Worm (Caenorhabditis elegans) whole organism, L1 larva: ENCODE data around the gene btb-14.

Experiments used
- blmp-1 ChIP-seq: fragments of 150-350 bp; optimal IDR thresholded peaks from 2 replicates; lab custom pipeline; 2014; ENCODE audit warnings: missing biosample characterization, missing genetic modification characterization
- ces-1 ChIP-seq: fragments of 150-350 bp; optimal IDR thresholded peaks from 2 replicates; lab custom pipeline; 2014; ENCODE audit warnings: missing biosample characterization, missing genetic modification reagents, missing genetic modification characterization
- efl-1 ChIP-seq, 4 experiments: fragments of 150-350 bp; optimal IDR thresholded peaks in 3 of 4; peaks in 1 of 4; 1 replicate in 1 of 4; 2 replicates in 3 of 4; lab custom pipeline; 2014; ENCODE audit warnings: missing biosample characterization in 2 of 4, missing genetic modification characterization in 2 of 4, missing genetic modification reagents in 2 of 4
- egl-27 ChIP-seq, 2 experiments: fragments of 150-350 bp in 1 of 2; sonication (generic microtip); optimal IDR thresholded peaks; 3 replicates each; lab custom pipeline; 2017 to 2018; ENCODE audit warnings: missing biosample characterization in 2 of 2, missing genetic modification characterization in 2 of 2, missing genetic modification reagents in 2 of 2
- ets-5 ChIP-seq: fragments of 200-800 bp; sonication (Bioruptor generic); IDR thresholded peaks from 2 replicates; pipeline ENCODE4 v1.3.6; 2022; ENCODE audit warnings: missing genetic modification characterization, missing compliant biosample characterization
- fkh-8 ChIP-seq: sonication (generic microtip); optimal IDR thresholded peaks from 2 replicates; lab custom pipeline; 2016; ENCODE audit warnings: mild to moderate bottlenecking, missing genetic modification characterization, missing compliant biosample characterization
- grh-1 ChIP-seq: fragments of 200-800 bp; sonication (Bioruptor generic); IDR thresholded peaks from 2 replicates; pipeline ENCODE4 v1.3.6; 2022; ENCODE audit warnings: missing genetic modification reagents, missing genetic modification characterization, missing compliant biosample characterization
- irx-1 ChIP-seq: sonication (generic microtip); optimal IDR thresholded peaks from 2 replicates; lab custom pipeline; 2016; ENCODE audit warnings: missing genetic modification characterization, missing compliant biosample characterization
- isw-1 ChIP-seq: fragments of 200-800 bp; sonication (Bioruptor generic); IDR thresholded peaks from 2 replicates; pipeline ENCODE4 v1.3.6; 2022; ENCODE audit warnings: missing genetic modification characterization, missing compliant biosample characterization
- lin-35 ChIP-seq, 2 experiments: fragments of 150-350 bp; optimal IDR thresholded peaks; 2 replicates each; lab custom pipeline; 2014; ENCODE audit warnings: missing biosample characterization in 2 of 2, missing genetic modification characterization in 2 of 2, missing genetic modification reagents in 2 of 2
- pqm-1 ChIP-seq: sonication (generic microtip); optimal IDR thresholded peaks from 3 replicates; lab custom pipeline; 2017; ENCODE audit warnings: missing biosample characterization, missing genetic modification characterization
- tbx-2 ChIP-seq: sonication (generic microtip); optimal IDR thresholded peaks from 2 replicates; lab custom pipeline; 2016; ENCODE audit warnings: missing genetic modification characterization, missing compliant biosample characterization
- xbp-1 ChIP-seq: sonication (generic microtip); optimal IDR thresholded peaks from 2 replicates; lab custom pipeline; 2016; ENCODE audit warnings: missing genetic modification characterization, missing compliant biosample characterization
- ztf-11 ChIP-seq, 2 experiments: sonication (generic microtip); optimal IDR thresholded peaks; 2 replicates each; lab custom pipeline; 2016 to 2017; ENCODE audit warnings: missing genetic modification characterization in 2 of 2, missing biosample characterization in 1 of 2, missing compliant biosample characterization in 1 of 2

DNA sequence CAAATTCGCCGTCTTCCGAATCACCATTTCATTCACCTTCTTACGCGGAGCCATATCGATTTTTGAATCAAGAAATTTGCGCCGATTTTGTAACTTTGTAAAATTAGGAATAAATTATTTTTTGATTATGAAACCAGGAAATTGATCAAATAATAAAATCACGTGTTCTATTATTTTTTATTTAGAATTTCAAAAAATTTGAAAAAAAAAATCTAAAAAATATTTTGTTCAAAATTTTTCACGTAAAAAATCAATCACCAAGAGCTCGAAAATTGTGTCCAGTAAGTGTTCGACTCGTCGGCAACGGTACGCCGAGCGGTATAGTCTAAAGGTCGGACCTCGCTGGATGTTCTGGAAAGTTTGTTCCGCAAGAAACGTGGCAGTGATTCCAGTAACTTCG, 10.4 kb downstream of the btb-14 start, which contains the start of gene Y57A10B.7:
- TF ChIP-seq xbp-1 (no peak), pqm-1 (tag; lab: Kevin White, UChicago) (no peak), ztf-11 (tag; optimal IDR thresholded peaks at IDR 0.05; lab: Kevin White, UChicago) (no peak), irx-1 (tag; lab: Kevin White, UChicago) (no peak), fkh-8 (tag; lab: Kevin White, UChicago) (no peak), efl-1 (optimal IDR thresholded peaks at IDR 0.05; lab: Kevin White, UChicago) (no peak), efl-1 (GFP tag; optimal IDR thresholded peaks at IDR 0.05 in 1 of 2; lab: Kevin White, UChicago) (no peak), blmp-1 (tag; lab: Kevin White, UChicago) (no peak), grh-1 (no peak), ets-5 (GFP tag; lab: Robert Waterston, UW) (no peak), tbx-2 (tag; lab: Kevin White, UChicago) (no peak), egl-27 (tag; optimal IDR thresholded peaks at IDR 0.05; lab: Kevin White, UChicago) (no peak), lin-35 (GFP tag; optimal IDR thresholded peaks at IDR 0.05; lab: Kevin White, UChicago) (no peak), isw-1 (GFP tag; lab: Robert Waterston, UW) (no peak), ces-1 (GFP tag; lab: Kevin White, UChicago) (no peak)
